Fruit fly (Drosophila melanogaster): Measurements from ENCODE around the gene CG15456.

The CG15456 gene

DNA sequence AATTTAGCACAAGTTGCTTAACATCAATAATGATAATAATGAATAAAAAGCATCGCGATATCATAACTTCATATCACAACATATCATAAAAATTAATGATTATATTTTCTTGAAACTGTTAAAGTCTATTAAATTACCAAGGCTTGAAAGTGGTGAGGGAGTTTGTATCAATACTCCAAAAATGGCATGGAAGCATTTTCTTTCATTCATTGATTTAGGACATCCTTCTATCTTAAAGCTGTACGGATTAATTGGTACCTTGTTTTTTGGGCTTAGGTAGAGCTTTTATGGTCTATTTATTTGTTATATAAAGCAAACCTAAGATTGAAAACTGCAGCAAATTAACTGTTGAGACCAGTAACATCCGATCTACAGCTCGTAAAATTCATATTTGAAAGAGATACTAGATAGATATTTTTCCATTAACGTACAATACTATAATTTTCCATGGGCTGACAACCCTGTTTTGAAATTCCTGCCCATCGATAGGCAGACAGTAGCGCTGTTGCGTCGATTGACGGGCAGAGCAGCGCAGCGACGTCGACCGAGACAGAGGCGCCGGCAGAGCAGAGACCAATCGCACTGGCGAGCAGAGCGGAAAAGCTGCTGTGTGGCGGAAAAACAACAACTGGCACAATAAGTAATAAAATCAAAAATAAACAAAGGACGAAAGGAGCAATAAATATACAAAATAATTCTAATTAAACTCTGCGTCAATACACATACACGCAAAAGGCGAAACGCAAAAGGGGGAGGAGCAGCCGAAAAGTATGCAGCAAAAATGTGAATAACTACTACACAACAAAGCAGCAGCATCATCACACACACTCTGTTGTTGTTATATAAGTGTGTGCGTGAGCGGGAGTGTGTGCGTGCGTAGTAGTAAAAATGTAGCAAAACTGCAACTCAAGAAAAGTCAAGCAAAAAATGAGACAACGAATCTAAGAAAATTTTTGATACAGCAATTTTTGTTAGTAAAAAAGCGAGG, 6.8 kb upstream of the CG15456 start, which contains the start of gene CG1695 (continued):
- peak; percentile 34 for TF ChIP-seq lab (GFP tag; optimal IDR thresholded peaks at IDR 0.05)
- no peak for TF ChIP-seq CG6854 (GFP tag; optimal IDR thresholded peaks at IDR 0.05)
- no peak for TF ChIP-seq Dbx (GFP tag; IDR thresholded peaks at IDR 0.05)
- no peak for TF ChIP-seq CG6654 (GFP tag; optimal IDR thresholded peaks at IDR 0.05)
- no peak for TF ChIP-seq CG10959 (GFP tag; IDR thresholded peaks at IDR 0.05)
- no peak for TF ChIP-seq MTF-1 (GFP tag; optimal IDR thresholded peaks at IDR 0.05; ENCODE audit: borderline replicate concordance)
- TF ChIP-seq kni (GFP tag; optimal IDR thresholded peaks at IDR 0.05): no peak
- TF ChIP-seq wor (GFP tag; IDR thresholded peaks at IDR 0.05): no peak
- TF ChIP-seq Scr (GFP tag; IDR thresholded peaks at IDR 0.05; ENCODE audit: partially characterized antibody): peak; percentile 27; the same call in 1 of the 2 replicates
- TF ChIP-seq CG12769 (tag; optimal IDR thresholded peaks at IDR 0.05): no peak
- no peak for TF ChIP-seq CG4820 (GFP tag; optimal IDR thresholded peaks at IDR 0.05)
- peak; percentile 51 for TF ChIP-seq CG7556 (GFP tag; optimal IDR thresholded peaks at IDR 0.05)
- no peak for TF ChIP-seq Doc2 (GFP tag; IDR thresholded peaks at IDR 0.05)
- no peak for TF ChIP-seq CTCF (GFP tag; optimal IDR thresholded peaks at IDR 0.05)
- no peak for TF ChIP-seq oc (tag; optimal IDR thresholded peaks at IDR 0.05)
- TF ChIP-seq CG3838 (GFP tag; optimal IDR thresholded peaks at IDR 0.05): no peak
- TF ChIP-seq chm (GFP tag; IDR thresholded peaks at IDR 0.05): no peak
- TF ChIP-seq CG18764 (GFP tag; optimal IDR thresholded peaks at IDR 0.05): no peak
- TF ChIP-seq CG7963 (GFP tag; IDR thresholded peaks at IDR 0.05; ENCODE audit: partially characterized antibody): no peak
- TF ChIP-seq CG2875 (GFP tag; optimal IDR thresholded peaks at IDR 0.05): no peak
- TF ChIP-seq CG32532 (GFP tag; IDR thresholded peaks at IDR 0.05): peak; percentile 31; the same call in 1 of the 2 replicates
- no peak for TF ChIP-seq zen (tag; optimal IDR thresholded peaks at IDR 0.05)
- TF ChIP-seq run (tag; optimal IDR thresholded peaks at IDR 0.05): no peak
- TF ChIP-seq vfl (GFP tag; optimal IDR thresholded peaks at IDR 0.05): no peak
- no peak for TF ChIP-seq CG32767 (GFP tag; IDR thresholded peaks at IDR 0.05)
- no peak for TF ChIP-seq al (GFP tag; IDR thresholded peaks at IDR 0.05)
- no peak for TF ChIP-seq fru (optimal IDR thresholded peaks at IDR 0.05)
- no peak for TF ChIP-seq CG1603 (tag; optimal IDR thresholded peaks at IDR 0.05)
- no peak for TF ChIP-seq CG1832 (GFP tag; optimal IDR thresholded peaks at IDR 0.05)
- no peak for TF ChIP-seq CG11247 (GFP tag; IDR thresholded peaks at IDR 0.05)
- peak; percentile 48; the same call in 1 of the 3 replicates for TF ChIP-seq ci (GFP tag; IDR thresholded peaks at IDR 0.05)
- no peak for TF ChIP-seq CG17802 (tag; optimal IDR thresholded peaks at IDR 0.05)
- no peak for TF ChIP-seq dmrt11E (tag; optimal IDR thresholded peaks at IDR 0.05)
- no peak for TF ChIP-seq CG4328 (GFP tag; optimal IDR thresholded peaks at IDR 0.05)
- TF ChIP-seq CG14860 (GFP tag; IDR thresholded peaks at IDR 0.05; ENCODE audit: partially characterized antibody): no peak
- no peak for TF ChIP-seq CG15011 (GFP tag; optimal IDR thresholded peaks at IDR 0.05)
- TF ChIP-seq pita (GFP tag; optimal IDR thresholded peaks at IDR 0.05): no peak
- no peak for TF ChIP-seq ranshi (GFP tag; IDR thresholded peaks at IDR 0.05)
- no peak for TF ChIP-seq Bdp1 (GFP tag; optimal IDR thresholded peaks at IDR 0.05)
- no peak for TF ChIP-seq CG12155 (GFP tag; optimal IDR thresholded peaks at IDR 0.05)
- no peak for TF ChIP-seq HmgZ (tag; optimal IDR thresholded peaks at IDR 0.05)
- no peak for TF ChIP-seq bsh (GFP tag; optimal IDR thresholded peaks at IDR 0.05)
- no peak for TF ChIP-seq CG9876 (GFP tag; optimal IDR thresholded peaks at IDR 0.05)

All from whole organism, embryonic.